Worm (Caenorhabditis elegans): Measurements from ENCODE around the gene T01H3.3.

- TF ChIP-seq ref-1 (GFP tag; conservative IDR thresholded peaks at IDR 0.05) (no peak), med-1 (GFP tag; optimal IDR thresholded peaks at IDR 0.05; ENCODE audit: insufficient read depth) (no peak), flt-1 (GFP tag; IDR thresholded peaks at IDR 0.05) (0 out of 2 replicates have a peak, but pooled peaks have one; percentile 20), ztf-23 (GFP tag; IDR thresholded peaks at IDR 0.05) (no peak), klf-2 (GFP tag; conservative IDR thresholded peaks at IDR 0.05) (no peak), ztf-29 (GFP tag; IDR thresholded peaks at IDR 0.05) (no peak), tab-1 (GFP tag; IDR thresholded peaks at IDR 0.05) (no peak), cog-1 (tag; optimal IDR thresholded peaks at IDR 0.05) (no peak), T22C8.4 (GFP tag; IDR thresholded peaks at IDR 0.05) (no peak)
Measured at ce11 chrII:7870632-7871031, 3.1 kb downstream of the T01H3.3 start.
